Fruit fly (Drosophila melanogaster): ENCODE results near the gene mael.
A peak's percentile ranks its signal among the peaks of the same experiment; 100 is the strongest.

Gene mael

dm6 chr3L:22741389-22742120 is 20.6 kb downstream of the mael start, which contains the start of gene CG7369 (continued):
- TF ChIP-seq HLHmδ (GFP tag; optimal IDR thresholded peaks at IDR 0.05) (peak; percentile 41), jing (GFP tag; optimal IDR thresholded peaks at IDR 0.05) (peak; percentile 52), ato (GFP tag; IDR thresholded peaks at IDR 0.05; ENCODE audit: partially characterized antibody) (no peak), CG8359 (GFP tag; optimal IDR thresholded peaks at IDR 0.05; ENCODE audit: borderline replicate concordance) (peak; percentile 19), Sox100B (GFP tag; optimal IDR thresholded peaks at IDR 0.05) (peak; percentile 81), ems (GFP tag; optimal IDR thresholded peaks at IDR 0.05) (peak; percentile 57), Bteb2 (GFP tag; optimal IDR thresholded peaks at IDR 0.05) (peak; percentile 73), CG7556 (GFP tag; optimal IDR thresholded peaks at IDR 0.05) (peak; percentile 87), eyg (GFP tag; optimal IDR thresholded peaks at IDR 0.05) (peak; percentile 36), CG16863 (GFP tag; optimal IDR thresholded peaks at IDR 0.05) (peak; percentile 63), CG6689 (GFP tag; IDR thresholded peaks at IDR 0.05) (peak; percentile 66), CG6175 (GFP tag; IDR thresholded peaks at IDR 0.05) (0 out of 3 replicates have a peak, but pooled peaks have one; percentile 36), zf30C (GFP tag; optimal IDR thresholded peaks at IDR 0.05) (no peak), Awh (GFP tag; IDR thresholded peaks at IDR 0.05) (peak; percentile 45; the same call in 1 of the 2 replicates), CG9215 (GFP tag; IDR thresholded peaks at IDR 0.05) (peak; percentile 89), Sry-β (GFP tag; optimal IDR thresholded peaks at IDR 0.05) (peak; percentile 81), crp (GFP tag; optimal IDR thresholded peaks at IDR 0.05) (peak; percentile 34 to 81), pnt (GFP tag; optimal IDR thresholded peaks at IDR 0.05) (peak; percentile 65), sob (GFP tag; IDR thresholded peaks at IDR 0.05) (peak; percentile 89), CG12104 (GFP tag; optimal IDR thresholded peaks at IDR 0.05) (peak; percentile 87), CG9437 (GFP tag; optimal IDR thresholded peaks at IDR 0.05) (peak; percentile 82), cad (GFP tag; optimal IDR thresholded peaks at IDR 0.05) (no peak), CG14965 (GFP tag; optimal IDR thresholded peaks at IDR 0.05; ENCODE audit: borderline replicate concordance) (peak; percentile 20), B-H1 (GFP tag; IDR thresholded peaks at IDR 0.05) (peak; percentile 58), vfl (GFP tag; optimal IDR thresholded peaks at IDR 0.05) (peak; percentile 84), Nf-YC (tag; optimal IDR thresholded peaks at IDR 0.05) (peak; percentile 73), CG9876 (GFP tag; optimal IDR thresholded peaks at IDR 0.05) (peak; percentile 67), CG4617 (GFP tag; optimal IDR thresholded peaks at IDR 0.05; ENCODE audit: borderline replicate concordance) (peak; percentile 62), wdn (GFP tag; IDR thresholded peaks at IDR 0.05) (peak; percentile 78; the same call in 1 of the 2 replicates), stc (GFP tag; IDR thresholded peaks at IDR 0.05) (no peak; the same call in 1 of the 2 replicates), CG11085 (GFP tag; IDR thresholded peaks at IDR 0.05) (no peak; the same call in none of the 2 replicates), CG13424 (tag; optimal IDR thresholded peaks at IDR 0.05) (peak; percentile 81), CG32772 (GFP tag; IDR thresholded peaks at IDR 0.05) (peak; percentile 79), Lpt (GFP tag; optimal IDR thresholded peaks at IDR 0.05) (no peak), MESR4 (GFP tag; optimal IDR thresholded peaks at IDR 0.05) (peak; percentile 27), CG16815 (GFP tag; optimal IDR thresholded peaks at IDR 0.05) (peak; percentile 88), pfk (GFP tag; optimal IDR thresholded peaks at IDR 0.05) (no peak), CrebB (tag; optimal IDR thresholded peaks at IDR 0.05) (peak; percentile 1), klu (GFP tag; IDR thresholded peaks at IDR 0.05) (peak; percentile 64; the same call in 1 of the 2 replicates), kah (GFP tag; optimal IDR thresholded peaks at IDR 0.05) (no peak), cato (GFP tag; optimal IDR thresholded peaks at IDR 0.05; ENCODE audit: borderline replicate concordance) (peak; percentile 78), CG2678 (tag; optimal IDR thresholded peaks at IDR 0.05) (peak; percentile 81), CG10565 (GFP tag; optimal IDR thresholded peaks at IDR 0.05) (no peak), CG14014 (GFP tag; IDR thresholded peaks at IDR 0.05) (peak; percentile 74), CG10267 (tag; optimal IDR thresholded peaks at IDR 0.05) (peak; percentile 100), CG12744 (GFP tag; optimal IDR thresholded peaks at IDR 0.05) (peak; percentile 26), hb (GFP tag; IDR thresholded peaks at IDR 0.05; ENCODE audit: partially characterized antibody) (peak; percentile 44; the same call in 2 of the 3 replicates), toy (GFP tag; IDR thresholded peaks at IDR 0.05) (peak; percentile 51; the same call in 1 of the 2 replicates), chm (GFP tag; IDR thresholded peaks at IDR 0.05) (peak; percentile 84)

Data from whole organism, embryonic.